Worm (Caenorhabditis elegans) whole organism, L1 larva: ENCODE data around the gene mtch-1.

Source experiments
- ama-1 ChIP-seq: fragments of 150-350 bp; optimal IDR thresholded peaks from 2 replicates; lab custom pipeline; 2014
- ceh-88 ChIP-seq: fragments of 200-800 bp; sonication (Bioruptor generic); IDR thresholded peaks from 2 replicates; pipeline ENCODE4 v1.3.6; 2022; ENCODE audit warnings: missing genetic modification characterization, missing compliant biosample characterization
- dpl-1 ChIP-seq, 3 experiments: fragments of 150-350 bp in 2 of 3; sonication (generic microtip) in 1 of 3; optimal IDR thresholded peaks; 2 replicates each; lab custom pipeline; 2014 to 2017; ENCODE audit warnings: missing biosample characterization in 3 of 3, missing genetic modification characterization in 3 of 3, missing genetic modification reagents in 3 of 3
- fkh-10 ChIP-seq: sonication (generic microtip); optimal IDR thresholded peaks from 2 replicates; lab custom pipeline; 2017; ENCODE audit warnings: missing biosample characterization, missing genetic modification reagents, missing genetic modification characterization
- lin-15B ChIP-seq: fragments of 150-350 bp; sonication (generic microtip); optimal IDR thresholded peaks from 3 replicates; lab custom pipeline; 2014; ENCODE audit warnings: missing biosample characterization, missing genetic modification characterization
- mep-1 ChIP-seq: fragments of 150-350 bp; optimal IDR thresholded peaks from 2 replicates; lab custom pipeline; 2014; ENCODE audit warnings: missing biosample characterization, missing genetic modification characterization
- snpc-4 ChIP-seq: fragments of 150-350 bp; optimal IDR thresholded peaks from 2 replicates; lab custom pipeline; 2014; ENCODE audit warnings: missing biosample characterization, missing genetic modification characterization
- zag-1 ChIP-seq: fragments of 150-350 bp; optimal IDR thresholded peaks from 2 replicates; lab custom pipeline; 2014; ENCODE audit warnings: missing biosample characterization, missing genetic modification characterization

DNA sequence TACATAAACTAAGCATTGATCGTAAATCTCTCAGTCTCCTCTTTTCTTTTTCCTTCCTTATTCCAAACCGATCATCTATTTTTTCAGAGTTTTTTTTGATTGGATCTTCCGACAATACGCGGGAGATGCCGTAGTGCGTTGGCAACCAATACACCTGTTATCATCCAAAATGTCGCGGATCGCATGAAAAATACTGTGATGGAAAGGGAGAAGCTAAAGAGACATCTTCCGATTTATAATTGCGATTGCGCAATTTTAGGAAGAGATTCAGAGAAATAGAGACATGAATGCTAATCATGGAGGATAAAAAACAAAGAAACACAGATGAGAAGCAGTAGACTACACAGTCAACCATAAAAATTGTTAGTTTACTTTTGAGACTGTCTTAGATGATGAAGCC, 32.5 kb upstream of the mtch-1 start:
- no peak for TF ChIP-seq mep-1 (tag; lab: Kevin White, UChicago)
- TF ChIP-seq fkh-10 (GFP tag; lab: Kevin White, UChicago), result no peak
- no peak for TF ChIP-seq lin-15B
- TF ChIP-seq ama-1 (lab: Kevin White, UChicago), result no peak
- TF ChIP-seq dpl-1 (GFP tag; optimal IDR thresholded peaks at IDR 0.05; lab: Kevin White, UChicago), result no peak
- no peak for TF ChIP-seq ceh-88
- no peak for TF ChIP-seq snpc-4 (tag; lab: Kevin White, UChicago)
- no peak for TF ChIP-seq zag-1 (tag; lab: Kevin White, UChicago)
